Worm (Caenorhabditis elegans) whole organism, young adult: Measurements from ENCODE around the gene grd-3.

Experiments used
- B0035.1 ChIP-seq: sonication (generic microtip); optimal IDR thresholded peaks from 2 replicates; lab custom pipeline; 2016; ENCODE audit warnings: missing genetic modification characterization, mild to moderate bottlenecking, missing compliant biosample characterization, missing genotype, missing genetic modification reagents
- C17E4.6 ChIP-seq: fragments of 200-800 bp; sonication (Bioruptor generic); IDR thresholded peaks from 2 replicates; pipeline ENCODE4 v1.3.6; 2022; ENCODE audit warnings: missing genetic modification reagents, missing genetic modification characterization, missing compliant biosample characterization
- D2030.7 ChIP-seq: fragments of 200-800 bp; sonication (Bioruptor generic); IDR thresholded peaks from 2 replicates; pipeline ENCODE4 v1.3.6; 2022; ENCODE audit warnings: missing genetic modification reagents, missing genetic modification characterization, missing compliant biosample characterization
- F33H1.4 ChIP-seq: fragments of 200-800 bp; sonication (Bioruptor generic); IDR thresholded peaks from 2 replicates; pipeline ENCODE4 v1.3.6; 2022; ENCODE audit warnings: missing genetic modification reagents, missing genetic modification characterization, missing compliant biosample characterization
- F37B4.10 ChIP-seq: fragments of 200-800 bp; sonication (Bioruptor generic); IDR thresholded peaks from 2 replicates; pipeline ENCODE4 v1.3.6; 2022; ENCODE audit warnings: missing genetic modification characterization, missing compliant biosample characterization
- F57A8.1 ChIP-seq: fragments of 200-800 bp; sonication (Bioruptor generic); optimal IDR thresholded peaks from 2 replicates; lab custom pipeline; 2018; ENCODE audit warnings: mild to moderate bottlenecking, missing genetic modification characterization, moderate library complexity, missing compliant biosample characterization
- F57C9.4 ChIP-seq: sonication (generic microtip); optimal IDR thresholded peaks from 2 replicates; lab custom pipeline; 2017; ENCODE audit warnings: mild to moderate bottlenecking, missing genetic modification characterization, missing compliant biosample characterization
- K12H6.12 ChIP-seq: fragments of 200-800 bp; sonication (Bioruptor generic); optimal IDR thresholded peaks from 2 replicates; lab custom pipeline; 2018; ENCODE audit warnings: mild to moderate bottlenecking, missing genetic modification characterization, missing compliant biosample characterization
- T26A5.8 ChIP-seq: sonication (generic microtip); optimal IDR thresholded peaks from 2 replicates; lab custom pipeline; 2016; ENCODE audit warnings: missing genetic modification characterization, missing compliant biosample characterization
- Y53F4B.3 ChIP-seq: fragments of 200-800 bp; sonication (Bioruptor generic); IDR thresholded peaks from 2 replicates; pipeline ENCODE4 v1.3.6; 2022; ENCODE audit warnings: missing genetic modification reagents, missing genetic modification characterization, missing compliant biosample characterization
- ama-1 ChIP-seq, 3 experiments: fragments of 150-350 bp in 1 of 3; sonication (generic microtip) in 2 of 3; optimal IDR thresholded peaks; 2 replicates each; lab custom pipeline; 2014 to 2018; ENCODE audit warnings: missing biosample characterization in 2 of 3, missing genetic modification characterization in 2 of 3, missing genetic modification reagents in 2 of 3
- aptf-2 ChIP-seq: fragments of 200-800 bp; sonication (Bioruptor generic); conservative IDR thresholded peaks from 2 replicates; pipeline ENCODE4 v1.3.6; 2022; ENCODE audit warnings: missing genetic modification reagents, missing genetic modification characterization, missing compliant biosample characterization
- bed-2 ChIP-seq: fragments of 200-800 bp; sonication (Bioruptor generic); IDR thresholded peaks from 2 replicates; pipeline ENCODE4 v1.3.6; 2022; ENCODE audit warnings: missing genetic modification reagents, missing genetic modification characterization, missing compliant biosample characterization
- ccch-3 ChIP-seq: fragments of 200-800 bp; sonication (Bioruptor generic); optimal IDR thresholded peaks from 2 replicates; lab custom pipeline; 2018; ENCODE audit warnings: mild to moderate bottlenecking, missing genetic modification characterization, missing compliant biosample characterization
- chd-7 ChIP-seq: sonication (generic microtip); optimal IDR thresholded peaks from 2 replicates; lab custom pipeline; 2016; ENCODE audit warnings: mild to moderate bottlenecking, missing genetic modification characterization, moderate library complexity, missing compliant biosample characterization
- die-1 ChIP-seq: sonication (generic microtip); optimal IDR thresholded peaks from 2 replicates; lab custom pipeline; 2016; ENCODE audit warnings: missing genotype, mild to moderate bottlenecking, missing genetic modification characterization, missing compliant biosample characterization
- dpl-1 ChIP-seq: fragments of 150-350 bp; optimal IDR thresholded peaks from 2 replicates; lab custom pipeline; 2014; ENCODE audit warnings: missing biosample characterization, missing genetic modification reagents, missing genetic modification characterization
- egl-18 ChIP-seq: fragments of 200-800 bp; sonication (Bioruptor generic); IDR thresholded peaks from 2 replicates; pipeline ENCODE4 v1.3.6; 2022; ENCODE audit warnings: missing genetic modification reagents, missing genetic modification characterization, missing compliant biosample characterization
- hmg-1.2 ChIP-seq: fragments of 200-800 bp; sonication (Bioruptor generic); IDR thresholded peaks from 2 replicates; pipeline ENCODE4 v1.3.6; 2022; ENCODE audit warnings: missing genetic modification reagents, missing genetic modification characterization, missing compliant biosample characterization
- lag-1 ChIP-seq: fragments of 200-800 bp; sonication (Bioruptor generic); IDR thresholded peaks from 2 replicates; pipeline ENCODE4 v1.3.6; 2022; ENCODE audit warnings: missing genetic modification reagents, missing genetic modification characterization, missing compliant biosample characterization
- let-526 ChIP-seq: fragments of 200-800 bp; sonication (Bioruptor generic); IDR thresholded peaks from 2 replicates; pipeline ENCODE4 v1.3.6; 2022; ENCODE audit warnings: missing genetic modification reagents, missing genetic modification characterization, missing compliant biosample characterization
- lsy-27 ChIP-seq: sonication (generic microtip); optimal IDR thresholded peaks from 2 replicates; lab custom pipeline; 2017; ENCODE audit warnings: missing genetic modification characterization, mild to moderate bottlenecking, missing compliant biosample characterization, antibody characterized with exemption, missing genotype, borderline replicate concordance; ENCODE audit not compliant: insufficient read depth
- madf-3 ChIP-seq: fragments of 200-800 bp; sonication (Bioruptor generic); IDR thresholded peaks from 2 replicates; pipeline ENCODE4 v1.3.6; 2022; ENCODE audit warnings: missing genetic modification reagents, missing genetic modification characterization, missing compliant biosample characterization
- madf-6 ChIP-seq: fragments of 200-800 bp; sonication (Bioruptor generic); IDR thresholded peaks from 2 replicates; pipeline ENCODE4 v1.3.6; 2022; ENCODE audit warnings: missing genetic modification reagents, missing genetic modification characterization, missing compliant biosample characterization
- mcd-1 ChIP-seq: fragments of 200-800 bp; sonication (Bioruptor generic); IDR thresholded peaks from 2 replicates; pipeline ENCODE4 v1.3.6; 2022; ENCODE audit warnings: missing genetic modification reagents, missing genetic modification characterization, missing compliant biosample characterization
- mel-28 ChIP-seq: sonication (generic microtip); optimal IDR thresholded peaks from 2 replicates; lab custom pipeline; 2016; ENCODE audit warnings: borderline replicate concordance, mild to moderate bottlenecking, missing genetic modification characterization, missing compliant biosample characterization
- mes-4 ChIP-seq: sonication (generic microtip); optimal IDR thresholded peaks from 2 replicates; lab custom pipeline; 2016; ENCODE audit warnings: missing genotype, missing genetic modification characterization, missing compliant biosample characterization
- nhr-80 ChIP-seq: sonication (generic microtip); optimal IDR thresholded peaks from 2 replicates; lab custom pipeline; 2016; ENCODE audit warnings: missing genetic modification characterization, missing compliant biosample characterization
- rec-8 ChIP-seq, 2 experiments: sonication (generic microtip); optimal IDR thresholded peaks; 2 replicates each; lab custom pipeline; 2016; ENCODE audit warnings: mild to moderate bottlenecking in 2 of 2, missing genetic modification characterization in 2 of 2, missing genetic modification reagents in 2 of 2, missing genotype in 2 of 2, missing biosample characterization in 1 of 2, missing compliant biosample characterization in 1 of 2, moderate library complexity in 1 of 2
- sdz-38 ChIP-seq: sonication (generic microtip); optimal IDR thresholded peaks from 2 replicates; lab custom pipeline; 2016; ENCODE audit warnings: missing genotype, missing genetic modification characterization, missing compliant biosample characterization
- snpc-1.1 ChIP-seq: sonication (generic microtip); optimal IDR thresholded peaks from 2 replicates; lab custom pipeline; 2017; ENCODE audit warnings: missing genetic modification characterization, mild to moderate bottlenecking, missing compliant biosample characterization, antibody characterized with exemption, moderate library complexity, missing genotype, missing genetic modification reagents; ENCODE audit not compliant: insufficient read depth
- snpc-1.3 ChIP-seq: sonication (generic microtip); optimal IDR thresholded peaks from 2 replicates; lab custom pipeline; 2017; ENCODE audit warnings: missing genetic modification characterization, mild to moderate bottlenecking, missing compliant biosample characterization, antibody characterized with exemption, moderate library complexity, missing genotype, missing genetic modification reagents; ENCODE audit not compliant: insufficient read depth
- snpc-3.4 ChIP-seq: sonication (generic microtip); optimal IDR thresholded peaks from 2 replicates; lab custom pipeline; 2017; ENCODE audit warnings: missing genetic modification characterization, mild to moderate bottlenecking, missing compliant biosample characterization, antibody characterized with exemption, moderate library complexity, missing genotype, missing genetic modification reagents
- sptf-2 ChIP-seq: fragments of 200-800 bp; sonication (Bioruptor generic); optimal IDR thresholded peaks from 2 replicates; lab custom pipeline; 2018; ENCODE audit warnings: mild to moderate bottlenecking, missing genetic modification characterization, missing compliant biosample characterization
- tbx-9 ChIP-seq: sonication (generic microtip); optimal IDR thresholded peaks from 2 replicates; lab custom pipeline; 2016; ENCODE audit warnings: borderline replicate concordance, missing genetic modification characterization, inconsistent platforms, missing compliant biosample characterization
- tlf-1 ChIP-seq: fragments of 200-800 bp; sonication (Bioruptor generic); optimal IDR thresholded peaks from 2 replicates; lab custom pipeline; 2018; ENCODE audit warnings: mild to moderate bottlenecking, missing genetic modification characterization, missing compliant biosample characterization
- unc-62 ChIP-seq: fragments of 150-350 bp; optimal IDR thresholded peaks from 2 replicates; lab custom pipeline; 2014; ENCODE audit warnings: missing biosample characterization, missing genetic modification reagents, missing genetic modification characterization
- zfh-2 ChIP-seq: fragments of 200-800 bp; sonication (Bioruptor generic); conservative IDR thresholded peaks from 2 replicates; pipeline ENCODE4 v1.3.6; 2022; ENCODE audit warnings: missing genetic modification reagents, missing genetic modification characterization, missing compliant biosample characterization
- ztf-25 ChIP-seq: fragments of 200-800 bp; sonication (Bioruptor generic); IDR thresholded peaks from 2 replicates; pipeline ENCODE4 v1.3.6; 2022; ENCODE audit warnings: missing genetic modification reagents, missing genetic modification characterization, missing compliant biosample characterization
- ztf-28 ChIP-seq: fragments of 200-800 bp; sonication (Bioruptor generic); IDR thresholded peaks from 2 replicates; pipeline ENCODE4 v1.3.6; 2022; ENCODE audit warnings: missing genetic modification reagents, missing genetic modification characterization, missing compliant biosample characterization
- ztf-6 ChIP-seq: fragments of 200-800 bp; sonication (Bioruptor generic); IDR thresholded peaks from 2 replicates; pipeline ENCODE4 v1.3.6; 2022; ENCODE audit warnings: missing genetic modification reagents, missing genetic modification characterization, missing compliant biosample characterization

The grd-3 gene

DNA sequence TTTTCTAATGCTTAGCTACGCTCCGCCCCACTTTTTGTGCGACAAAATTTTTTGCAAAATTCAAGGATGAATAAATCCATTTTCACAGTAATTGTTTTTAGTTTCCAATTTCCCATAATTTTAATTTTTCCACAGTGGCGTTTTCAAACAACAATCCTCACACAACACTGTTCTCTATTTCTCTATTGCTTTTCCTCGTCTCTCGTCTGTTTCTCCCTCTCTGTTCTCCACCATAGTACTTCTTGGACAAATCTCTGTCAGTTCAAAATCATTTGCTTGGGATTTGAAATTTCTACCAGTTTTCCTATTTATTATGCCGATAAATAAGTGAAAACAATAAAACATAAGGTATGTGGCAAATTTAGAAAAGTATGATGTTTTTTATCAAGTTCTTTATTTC lies 23.8 kb downstream of the grd-3 start, which contains the start of gene F58E2.4:
F58E2.4 (plus strand) TSS at position 134 of the 400 bp plus-strand sequence.
- TF ChIP-seq hmg-1.2 (peak; percentile 67; the same call in 1 of the 2 replicates), madf-6 (GFP tag; lab: Robert Waterston, UW) (no peak)

DNA sequence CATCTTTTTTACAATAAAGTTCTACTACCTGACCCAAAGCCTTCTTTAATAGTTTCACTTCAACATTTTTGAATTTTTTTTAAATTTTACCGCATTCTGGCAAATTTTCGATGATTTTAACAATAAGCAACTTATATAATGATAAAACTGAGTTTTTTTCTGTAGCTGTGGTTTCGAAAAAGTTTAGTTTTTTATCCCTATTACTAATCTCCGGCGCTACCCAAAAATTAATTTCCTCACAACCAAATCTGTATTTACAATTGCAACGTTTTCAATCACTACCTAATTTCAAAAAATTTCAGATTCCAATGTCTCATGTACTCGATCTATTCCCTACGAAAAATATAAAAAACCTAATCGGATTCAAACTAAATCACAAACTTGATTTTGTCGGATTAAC lies 27.7 kb downstream of the grd-3 start, which contains the start of gene F58E2.3:
F58E2.3 (plus strand) TSS at position 301 of the 400 bp plus-strand sequence.
- TF ChIP-seq ama-1 (optimal IDR thresholded peaks at IDR 0.05; lab: Kevin White, UChicago) (no peak), ama-1 (GFP tag; optimal IDR thresholded peaks at IDR 0.05; lab: Kevin White, UChicago) (no peak), F57A8.1 (GFP tag; lab: Kevin White, UChicago) (no peak), snpc-3.4 (tag; lab: Kevin White, UChicago) (no peak), D2030.7 (GFP tag; lab: Robert Waterston, UW) (no peak), ccch-3 (GFP tag; lab: Kevin White, UChicago) (no peak), T26A5.8 (tag; lab: Kevin White, UChicago) (no peak), tbx-9 (tag; lab: Kevin White, UChicago) (no peak), die-1 (no peak), snpc-1.3 (no peak), ztf-28 (GFP tag; lab: Robert Waterston, UW) (no peak), let-526 (GFP tag; lab: Robert Waterston, UW) (no peak), madf-3 (GFP tag; lab: Robert Waterston, UW) (no peak), lsy-27 (tag; lab: Kevin White, UChicago) (no peak), zfh-2 (GFP tag; lab: Robert Waterston, UW) (no peak), lag-1 (GFP tag; lab: Robert Waterston, UW) (no peak), snpc-1.1 (tag; lab: Kevin White, UChicago) (no peak)

DNA sequence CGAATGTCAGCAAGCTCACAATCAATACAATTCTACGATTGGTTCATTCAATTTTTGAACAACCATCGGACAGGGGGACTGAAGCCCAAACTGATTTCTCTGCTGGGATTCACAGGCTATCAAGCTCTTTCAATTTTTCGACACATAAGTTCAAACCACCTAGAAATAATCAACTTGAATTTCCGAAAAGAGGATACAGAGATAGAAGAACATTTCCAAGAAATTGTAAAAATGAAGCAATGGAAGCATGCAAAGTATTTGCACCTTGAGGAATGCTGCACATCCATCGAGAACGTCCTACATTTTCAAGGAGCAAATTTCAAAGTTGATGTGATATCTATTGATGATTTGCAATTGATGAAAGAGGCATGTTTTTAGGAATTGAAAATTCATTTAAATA lies 28.3 kb downstream of the grd-3 start:
- TF ChIP-seq ztf-6 (GFP tag; lab: Robert Waterston, UW) = no peak
- TF ChIP-seq ztf-25 (GFP tag; lab: Robert Waterston, UW) = no peak
- TF ChIP-seq mel-28 (tag; lab: Kevin White, UChicago) = no peak
- no peak for TF ChIP-seq ztf-28 (GFP tag; lab: Robert Waterston, UW)
- no peak for TF ChIP-seq egl-18
- no peak for TF ChIP-seq C17E4.6
- TF ChIP-seq tlf-1 = no peak
- no peak for TF ChIP-seq sdz-38 (tag; lab: Kevin White, UChicago)
- TF ChIP-seq mcd-1 = no peak
- no peak for TF ChIP-seq Y53F4B.3 (GFP tag; lab: Robert Waterston, UW)
- TF ChIP-seq bed-2 (GFP tag; lab: Robert Waterston, UW) = no peak

DNA sequence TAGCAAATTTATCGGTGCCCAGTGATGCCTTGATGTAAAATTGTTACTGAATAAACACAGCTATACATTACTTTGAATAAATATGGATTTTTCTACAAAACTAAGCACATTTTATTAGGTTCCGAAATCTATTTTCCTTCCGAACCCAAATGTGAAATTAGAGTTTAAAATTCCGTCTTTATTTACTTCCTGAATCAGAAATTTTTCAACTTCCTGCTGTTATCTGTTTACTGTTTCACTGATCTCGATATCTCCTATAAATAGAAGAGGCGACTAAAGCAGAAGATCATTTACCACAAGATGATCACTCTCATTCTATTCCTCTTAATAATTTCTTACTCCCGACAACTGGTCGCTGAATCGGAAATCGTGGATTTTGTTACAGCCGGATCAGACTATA lies 30.3 kb downstream of the grd-3 start, which contains the start of gene F58E2.2:
F58E2.2 (plus strand) TSS at position 301 of the 400 bp plus-strand sequence.
- no peak for TF ChIP-seq F37B4.10 (GFP tag; lab: Robert Waterston, UW)
- no peak for TF ChIP-seq sptf-2 (GFP tag; lab: Kevin White, UChicago)
- TF ChIP-seq F33H1.4 (GFP tag; lab: Robert Waterston, UW) = no peak
- TF ChIP-seq rec-8 (tag; optimal IDR thresholded peaks at IDR 0.05; lab: Kevin White, UChicago) = no peak
- TF ChIP-seq nhr-80 (tag; lab: Kevin White, UChicago) = no peak
- no peak for TF ChIP-seq mes-4 (tag; lab: Kevin White, UChicago)
- no peak for TF ChIP-seq F57C9.4 (tag; lab: Kevin White, UChicago)
- TF ChIP-seq unc-62 = no peak
- TF ChIP-seq chd-7 (tag; lab: Kevin White, UChicago) = no peak
- TF ChIP-seq dpl-1 (GFP tag; lab: Kevin White, UChicago) = no peak
- no peak for TF ChIP-seq Y53F4B.3 (GFP tag; lab: Robert Waterston, UW)
- TF ChIP-seq B0035.1 (tag; lab: Kevin White, UChicago) = no peak
- no peak for TF ChIP-seq aptf-2 (GFP tag; lab: Robert Waterston, UW)
- TF ChIP-seq K12H6.12 (tag; lab: Kevin White, UChicago) = no peak
- no peak for TF ChIP-seq ztf-25 (GFP tag; lab: Robert Waterston, UW)
